Worm (Caenorhabditis elegans) whole organism, L2 larva: ENCODE data around the gene sart-3.

ENCODE experiments used
- C34F6.9 ChIP-seq: fragments of 150-350 bp; optimal IDR thresholded peaks from 2 replicates; lab custom pipeline; 2014; ENCODE audit warnings: missing biosample characterization, missing genetic modification characterization
- F13H6.1 ChIP-seq: sonication (generic microtip); optimal IDR thresholded peaks from 2 replicates; lab custom pipeline; 2016; ENCODE audit warnings: missing genetic modification characterization, missing compliant biosample characterization
- R02D3.7 ChIP-seq: fragments of 150-350 bp; optimal IDR thresholded peaks from 2 replicates; lab custom pipeline; 2014; ENCODE audit warnings: missing biosample characterization, missing genetic modification characterization
- ZK546.5 ChIP-seq: sonication (generic microtip); optimal IDR thresholded peaks from 2 replicates; lab custom pipeline; 2017; ENCODE audit warnings: missing biosample characterization, missing genetic modification characterization
- alr-1 ChIP-seq: fragments of 150-350 bp; optimal IDR thresholded peaks from 2 replicates; lab custom pipeline; 2014; ENCODE audit warnings: missing biosample characterization, missing genetic modification characterization
- ama-1 ChIP-seq: fragments of 150-350 bp; optimal IDR thresholded peaks from 2 replicates; lab custom pipeline; 2018; ENCODE audit warnings: inconsistent platforms
- blmp-1 ChIP-seq: sonication (generic microtip); optimal IDR thresholded peaks from 2 replicates; lab custom pipeline; 2017; ENCODE audit warnings: missing genetic modification characterization, mild to moderate bottlenecking, missing compliant biosample characterization, antibody characterized with exemption, moderate library complexity; ENCODE audit not compliant: insufficient read depth
- ceh-16 ChIP-seq: fragments of 150-350 bp; optimal IDR thresholded peaks from 2 replicates; lab custom pipeline; 2014; ENCODE audit warnings: missing biosample characterization, missing genetic modification characterization
- ceh-82 ChIP-seq: fragments of 150-350 bp; optimal IDR thresholded peaks from 2 replicates; lab custom pipeline; 2014; ENCODE audit warnings: missing biosample characterization, missing genetic modification characterization
- crh-2 ChIP-seq: sonication (generic microtip); optimal IDR thresholded peaks from 2 replicates; lab custom pipeline; 2017; ENCODE audit warnings: missing biosample characterization, missing genetic modification characterization
- dmd-4 ChIP-seq: sonication (generic microtip); optimal IDR thresholded peaks from 2 replicates; lab custom pipeline; 2017; ENCODE audit warnings: missing biosample characterization, missing genetic modification characterization
- egl-27 ChIP-seq: sonication (generic microtip); optimal IDR thresholded peaks from 3 replicates; lab custom pipeline; 2017; ENCODE audit warnings: missing biosample characterization, missing genetic modification reagents, missing genetic modification characterization
- elt-1 ChIP-seq: fragments of 150-350 bp; optimal IDR thresholded peaks from 2 replicates; lab custom pipeline; 2014; ENCODE audit warnings: missing biosample characterization, missing genetic modification characterization
- elt-3 ChIP-seq: sonication (generic microtip); optimal IDR thresholded peaks from 2 replicates; lab custom pipeline; 2017; ENCODE audit warnings: missing biosample characterization, missing genetic modification characterization
- fos-1 ChIP-seq: fragments of 150-350 bp; optimal IDR thresholded peaks from 2 replicates; lab custom pipeline; 2014; ENCODE audit warnings: missing biosample characterization, missing genetic modification characterization
- gmeb-1 ChIP-seq: fragments of 150-350 bp; optimal IDR thresholded peaks from 2 replicates; lab custom pipeline; 2014; ENCODE audit warnings: missing biosample characterization, missing genetic modification characterization
- lin-11 ChIP-seq: fragments of 150-350 bp; sonication (generic microtip); optimal IDR thresholded peaks from 2 replicates; lab custom pipeline; 2014; ENCODE audit warnings: missing biosample characterization, missing genetic modification characterization, inconsistent platforms, mixed read lengths
- lin-13 ChIP-seq: fragments of 150-350 bp; optimal IDR thresholded peaks from 2 replicates; lab custom pipeline; 2014; ENCODE audit warnings: missing biosample characterization, missing genetic modification reagents, missing genetic modification characterization
- lin-39 ChIP-seq: fragments of 150-350 bp; optimal IDR thresholded peaks from 2 replicates; lab custom pipeline; 2014; ENCODE audit warnings: missing biosample characterization, missing genetic modification reagents, missing genetic modification characterization
- lsy-2 ChIP-seq, 2 experiments: fragments of 150-350 bp in 1 of 2; sonication (generic microtip) in 1 of 2; optimal IDR thresholded peaks; 2 replicates each; lab custom pipeline; 2014 to 2017; ENCODE audit warnings: missing biosample characterization in 2 of 2, missing genetic modification characterization in 2 of 2
- mab-5 ChIP-seq: fragments of 150-350 bp; optimal IDR thresholded peaks from 2 replicates; lab custom pipeline; 2014; ENCODE audit warnings: missing biosample characterization, missing genetic modification characterization
- mbf-1 ChIP-seq: sonication (generic microtip); optimal IDR thresholded peaks from 2 replicates; lab custom pipeline; 2017; ENCODE audit warnings: missing biosample characterization, missing genetic modification characterization
- mdl-1 ChIP-seq, 2 experiments: fragments of 150-350 bp in 1 of 2; sonication (generic microtip) in 1 of 2; optimal IDR thresholded peaks; 2 replicates each; lab custom pipeline; 2017; ENCODE audit warnings: missing biosample characterization in 2 of 2, missing genetic modification characterization in 2 of 2
- nhr-10 ChIP-seq: sonication (generic microtip); optimal IDR thresholded peaks from 2 replicates; lab custom pipeline; 2017; ENCODE audit warnings: missing biosample characterization, missing genetic modification characterization
- nhr-11 ChIP-seq: fragments of 150-350 bp; optimal IDR thresholded peaks from 2 replicates; lab custom pipeline; 2014; ENCODE audit warnings: missing biosample characterization, missing genetic modification characterization
- nhr-12 ChIP-seq: fragments of 150-350 bp; optimal IDR thresholded peaks from 2 replicates; lab custom pipeline; 2014; ENCODE audit warnings: missing biosample characterization, missing genetic modification characterization
- nhr-129 ChIP-seq: fragments of 150-350 bp; optimal IDR thresholded peaks from 2 replicates; lab custom pipeline; 2014; ENCODE audit warnings: missing biosample characterization, missing genetic modification characterization
- nhr-21 ChIP-seq: fragments of 150-350 bp; optimal IDR thresholded peaks from 2 replicates; lab custom pipeline; 2014; ENCODE audit warnings: missing biosample characterization, missing genetic modification characterization
- nhr-23 ChIP-seq: fragments of 150-350 bp; optimal IDR thresholded peaks from 2 replicates; lab custom pipeline; 2014; ENCODE audit warnings: missing biosample characterization, missing genetic modification reagents, missing genetic modification characterization
- nhr-237 ChIP-seq: fragments of 150-350 bp; optimal IDR thresholded peaks from 2 replicates; lab custom pipeline; 2014; ENCODE audit warnings: missing biosample characterization, missing genetic modification characterization
- nhr-25 ChIP-seq: fragments of 150-350 bp; sonication (generic microtip); optimal IDR thresholded peaks from 3 replicates; lab custom pipeline; 2014; ENCODE audit warnings: missing biosample characterization, missing genetic modification characterization
- nhr-6 ChIP-seq: fragments of 150-350 bp; optimal IDR thresholded peaks from 2 replicates; lab custom pipeline; 2014; ENCODE audit warnings: missing biosample characterization, missing genetic modification characterization
- nhr-77 ChIP-seq: fragments of 150-350 bp; optimal IDR thresholded peaks from 2 replicates; lab custom pipeline; 2014; ENCODE audit warnings: missing biosample characterization, missing genetic modification characterization
- peb-1 ChIP-seq: fragments of 150-350 bp; optimal IDR thresholded peaks from 2 replicates; lab custom pipeline; 2014; ENCODE audit warnings: missing biosample characterization, missing genetic modification characterization
- skn-1 ChIP-seq: sonication (generic microtip); optimal IDR thresholded peaks from 2 replicates; lab custom pipeline; 2017; ENCODE audit warnings: missing biosample characterization, missing genetic modification characterization
- sma-3 ChIP-seq: sonication (generic microtip); optimal IDR thresholded peaks from 2 replicates; lab custom pipeline; 2016; ENCODE audit warnings: missing genetic modification reagents, missing genetic modification characterization, missing compliant biosample characterization
- sma-9 ChIP-seq, 2 experiments: fragments of 150-350 bp in 1 of 2; sonication (generic microtip) in 1 of 2; optimal IDR thresholded peaks; 2 replicates each; lab custom pipeline; 2014 to 2016; ENCODE audit warnings: missing genetic modification characterization in 2 of 2, mild to moderate bottlenecking in 1 of 2, missing biosample characterization in 1 of 2, missing compliant biosample characterization in 1 of 2, missing genetic modification reagents in 1 of 2, moderate library complexity in 1 of 2
- snpc-4 ChIP-seq: fragments of 150-350 bp; optimal IDR thresholded peaks from 2 replicates; lab custom pipeline; 2014; ENCODE audit warnings: missing biosample characterization, missing genetic modification characterization
- unc-39 ChIP-seq: fragments of 150-350 bp; optimal IDR thresholded peaks from 2 replicates; lab custom pipeline; 2014; ENCODE audit warnings: missing biosample characterization, missing genetic modification characterization
- unc-55 ChIP-seq: fragments of 150-350 bp; sonication (generic microtip); optimal IDR thresholded peaks from 3 replicates; lab custom pipeline; 2014; ENCODE audit warnings: missing biosample characterization, missing genetic modification reagents, missing genetic modification characterization
- unc-62 ChIP-seq: fragments of 150-350 bp; optimal IDR thresholded peaks from 2 replicates; lab custom pipeline; 2014; ENCODE audit warnings: missing biosample characterization, missing genetic modification reagents, missing genetic modification characterization
- zag-1 ChIP-seq: fragments of 150-350 bp; optimal IDR thresholded peaks from 2 replicates; lab custom pipeline; 2014; ENCODE audit warnings: missing biosample characterization, missing genetic modification characterization
- ztf-1 ChIP-seq: fragments of 200-800 bp; sonication (Bioruptor generic); conservative IDR thresholded peaks from 2 replicates; pipeline ENCODE4 v1.3.6; 2022; ENCODE audit warnings: missing genetic modification characterization, missing compliant biosample characterization
- ztf-11 ChIP-seq: sonication (generic microtip); optimal IDR thresholded peaks from 2 replicates; lab custom pipeline; 2017; ENCODE audit warnings: missing biosample characterization, missing genetic modification characterization
- ztf-4 ChIP-seq: fragments of 150-350 bp; optimal IDR thresholded peaks from 2 replicates; lab custom pipeline; 2014; ENCODE audit warnings: missing biosample characterization, missing genetic modification characterization

Gene sart-3

ce11 chrIV:11310624-11311023, 22.1 kb downstream of the sart-3 start, which contains the start of gene znf-207:
TSS of gene znf-207 (plus strand) at chrIV:11310972.
- TF ChIP-seq nhr-21 (no peak), fos-1 (peak; percentile 4), nhr-12 (tag; lab: Kevin White, UChicago) (no peak), skn-1 (no peak), ztf-11 (tag; lab: Kevin White, UChicago) (no peak), unc-62 (GFP tag; lab: Kevin White, UChicago) (no peak), nhr-25 (tag; lab: Kevin White, UChicago) (no peak), crh-2 (tag; lab: Kevin White, UChicago) (peak; percentile 6), sma-9 (GFP tag; optimal IDR thresholded peaks at IDR 0.05; lab: Kevin White, UChicago) (peak; percentile 27), sma-9 (tag; optimal IDR thresholded peaks at IDR 0.05; lab: Kevin White, UChicago) (no peak), alr-1 (no peak), blmp-1 (tag; lab: Kevin White, UChicago) (no peak), snpc-4 (tag; lab: Kevin White, UChicago) (no peak), R02D3.7 (no peak), elt-3 (tag; lab: Kevin White, UChicago) (no peak), ztf-4 (tag; lab: Kevin White, UChicago) (no peak), ama-1 (lab: Kevin White, UChicago) (no peak), mbf-1 (tag; lab: Kevin White, UChicago) (no peak), ztf-1 (no peak), mdl-1 (tag; optimal IDR thresholded peaks at IDR 0.05; lab: Kevin White, UChicago) (no peak), unc-39 (no peak), unc-55 (GFP tag; lab: Kevin White, UChicago) (peak; percentile 56), lin-39 (tag; lab: Kevin White, UChicago) (no peak), mab-5 (tag; lab: Kevin White, UChicago) (no peak), zag-1 (no peak), nhr-11 (no peak), nhr-237 (tag; lab: Kevin White, UChicago) (no peak), lin-13 (GFP tag; lab: Kevin White, UChicago) (peak; percentile 41), lin-11 (no peak), elt-1 (tag; lab: Kevin White, UChicago) (no peak), lsy-2 (tag; optimal IDR thresholded peaks at IDR 0.05; lab: Kevin White, UChicago) (peak in 1 of 2 experiments; percentile 49), F13H6.1 (tag; lab: Kevin White, UChicago) (peak; percentile 43), dmd-4 (tag; lab: Kevin White, UChicago) (no peak), ZK546.5 (tag; lab: Kevin White, UChicago) (no peak), nhr-129 (peak; percentile 43), egl-27 (no peak), C34F6.9 (tag; lab: Kevin White, UChicago) (peak; percentile 57), sma-3 (no peak), nhr-10 (tag; lab: Kevin White, UChicago) (no peak), peb-1 (tag; lab: Kevin White, UChicago) (no peak), ceh-82 (no peak), nhr-23 (no peak), gmeb-1 (tag; lab: Kevin White, UChicago) (no peak), nhr-6 (tag; lab: Kevin White, UChicago) (no peak), nhr-77 (tag; lab: Kevin White, UChicago) (no peak), ceh-16 (no peak)

- TF ChIP-seq nhr-237 (tag; lab: Kevin White, UChicago) (no peak), nhr-12 (tag; lab: Kevin White, UChicago) (no peak), dmd-4 (tag; lab: Kevin White, UChicago) (no peak)
These were observed 25.0 kb downstream of the sart-3 start for ce11 chrIV:11307770-11308169.
